Fruit fly (Drosophila melanogaster) whole organism, embryonic: Measurements from ENCODE around the gene CG43693.
A peak's percentile ranks its signal among the peaks of the same experiment; 100 is the strongest.

Experiments
- ATbp ChIP-seq: fragments of 200-800 bp; sonication (Bioruptor generic); optimal IDR thresholded peaks from 2 replicates; lab custom pipeline; 2017; ENCODE audit warnings: missing biosample characterization, mild to moderate bottlenecking, missing genetic modification characterization, missing genetic modification reagents
- Ada2b ChIP-seq: fragments of 200-800 bp; sonication (Bioruptor generic); IDR thresholded peaks from 2 replicates; pipeline ENCODE4 v1.3.6; 2022; ENCODE audit warnings: missing biosample characterization, missing genetic modification characterization
- Aef1 ChIP-seq: fragments of 200-800 bp; sonication (Bioruptor generic); IDR thresholded peaks from 3 replicates; pipeline ENCODE4 v1.3.6; 2022; ENCODE audit warnings: missing biosample characterization, missing genetic modification characterization
- CG10209 ChIP-seq: fragments of 200-800 bp; sonication (Bioruptor generic); optimal IDR thresholded peaks from 3 replicates; lab custom pipeline; 2017; ENCODE audit warnings: missing biosample characterization, mild to moderate bottlenecking, missing genetic modification characterization, missing genetic modification reagents
- CG10462 ChIP-seq: fragments of 200-800 bp; sonication (Bioruptor generic); optimal IDR thresholded peaks from 2 replicates; lab custom pipeline; 2016; ENCODE audit warnings: missing biosample characterization, missing genetic modification characterization
- CG10979 ChIP-seq: fragments of 200-800 bp; sonication (Bioruptor generic); optimal IDR thresholded peaks from 2 replicates; lab custom pipeline; 2018; ENCODE audit warnings: missing biosample characterization, mild to moderate bottlenecking, missing genetic modification characterization, moderate library complexity
- CG11093 ChIP-seq: fragments of 200-800 bp; sonication (Bioruptor generic); IDR thresholded peaks from 3 replicates; pipeline ENCODE4 v1.3.6; 2022; ENCODE audit warnings: missing biosample characterization, missing genetic modification characterization
- CG12155 ChIP-seq: fragments of 200-800 bp; sonication (Bioruptor generic); optimal IDR thresholded peaks from 3 replicates; lab custom pipeline; 2016; ENCODE audit warnings: missing biosample characterization, missing genetic modification characterization
- CG12391 ChIP-seq: fragments of 200-800 bp; sonication (Bioruptor generic); optimal IDR thresholded peaks from 3 replicates; lab custom pipeline; 2018; ENCODE audit warnings: missing biosample characterization, mild to moderate bottlenecking, missing genetic modification characterization, moderate library complexity
- CG14014 ChIP-seq: fragments of 200-800 bp; sonication (Bioruptor generic); IDR thresholded peaks from 2 replicates; pipeline ENCODE4 v1.3.6; 2022; ENCODE audit warnings: missing biosample characterization, missing genetic modification characterization
- CG15073 ChIP-seq: fragments of 200-800 bp; sonication (Bioruptor generic); optimal IDR thresholded peaks from 2 replicates; lab custom pipeline; 2016; ENCODE audit warnings: missing biosample characterization, missing genetic modification characterization
- CG17359 ChIP-seq: fragments of 200-800 bp; sonication (Bioruptor generic); optimal IDR thresholded peaks from 3 replicates; lab custom pipeline; 2018; ENCODE audit warnings: missing biosample characterization, mild to moderate bottlenecking, missing genetic modification characterization, moderate library complexity
- CG17912 ChIP-seq: fragments of 200-800 bp; sonication (Bioruptor generic); optimal IDR thresholded peaks from 2 replicates; lab custom pipeline; 2018; ENCODE audit warnings: missing biosample characterization, mild to moderate bottlenecking, missing genetic modification characterization
- CG18764 ChIP-seq: fragments of 200-800 bp; sonication (Bioruptor generic); optimal IDR thresholded peaks from 3 replicates; lab custom pipeline; 2016; ENCODE audit warnings: missing biosample characterization, missing genetic modification characterization
- CG30020 ChIP-seq: fragments of 200-800 bp; optimal IDR thresholded peaks from 2 replicates; lab custom pipeline; 2019; ENCODE audit warnings: missing biosample characterization, mild to moderate bottlenecking, missing genetic modification characterization, moderate library complexity
- CG32772 ChIP-seq: fragments of 200-800 bp; sonication (Bioruptor generic); IDR thresholded peaks from 2 replicates; pipeline ENCODE4 v1.3.6; 2022; ENCODE audit warnings: missing biosample characterization, missing genetic modification characterization
- CG34422 ChIP-seq: fragments of 200-800 bp; sonication (Bioruptor generic); IDR thresholded peaks from 3 replicates; pipeline ENCODE4 v1.3.6; 2022; ENCODE audit warnings: missing biosample characterization, missing genetic modification characterization
- CG42726 ChIP-seq: fragments of 200-800 bp; sonication (Bioruptor generic); IDR thresholded peaks from 2 replicates; pipeline ENCODE4 v1.3.6; 2022; ENCODE audit warnings: missing biosample characterization, missing genetic modification characterization; ENCODE audit not compliant: partially characterized antibody
- CG4424 ChIP-seq: fragments of 200-800 bp; sonication (Bioruptor generic); optimal IDR thresholded peaks from 3 replicates; lab custom pipeline; 2016; ENCODE audit warnings: missing biosample characterization, missing genetic modification characterization
- CG5245 ChIP-seq: fragments of 200-800 bp; sonication (Bioruptor generic); optimal IDR thresholded peaks from 3 replicates; lab custom pipeline; 2016; ENCODE audit warnings: missing biosample characterization, missing genetic modification characterization
- CG6272 ChIP-seq: fragments of 200-800 bp; sonication (Bioruptor generic); IDR thresholded peaks from 2 replicates; pipeline ENCODE4 v1.3.6; 2022; ENCODE audit warnings: missing biosample characterization, missing genetic modification characterization
- CG6791 ChIP-seq: fragments of 200-800 bp; sonication (Bioruptor generic); IDR thresholded peaks from 3 replicates; pipeline ENCODE4 v1.3.6; 2022; ENCODE audit warnings: missing biosample characterization, missing genetic modification characterization; ENCODE audit not compliant: partially characterized antibody
- CG8290 ChIP-seq, 3 experiments: fragments of 200-800 bp; sonication (Bioruptor generic); optimal IDR thresholded peaks; 2 replicates each; lab custom pipeline; 2016 to 2019; ENCODE audit warnings: missing biosample characterization in 3 of 3, missing genetic modification characterization in 3 of 3, mild to moderate bottlenecking in 2 of 3, moderate library complexity in 1 of 3
- D19A ChIP-seq: fragments of 200-800 bp; optimal IDR thresholded peaks from 3 replicates; lab custom pipeline; 2019; ENCODE audit warnings: missing biosample characterization, mild to moderate bottlenecking, missing genetic modification characterization, moderate library complexity
- Dfd ChIP-seq, 2 experiments: fragments of >200 bp; optimal IDR thresholded peaks; 2 replicates each; lab custom pipeline; 2017; ENCODE audit warnings: missing biosample characterization in 2 of 2, missing genetic modification characterization in 2 of 2
- Fer2 ChIP-seq: fragments of 200-800 bp; sonication (Bioruptor generic); optimal IDR thresholded peaks from 2 replicates; lab custom pipeline; 2018; ENCODE audit warnings: missing biosample characterization, mild to moderate bottlenecking, missing genetic modification characterization, moderate library complexity
- Gug ChIP-seq: fragments of 200-800 bp; sonication (Bioruptor generic); IDR thresholded peaks from 4 replicates; pipeline ENCODE4 v1.3.6; 2022; ENCODE audit warnings: missing biosample characterization, missing genetic modification characterization
- Hand ChIP-seq: fragments of 200-800 bp; sonication (Bioruptor generic); optimal IDR thresholded peaks from 2 replicates; lab custom pipeline; 2017; ENCODE audit warnings: mild to moderate bottlenecking, missing biosample characterization, missing genetic modification reagents, missing genetic modification characterization
- MESR4 ChIP-seq: fragments of 200-800 bp; sonication (Bioruptor generic); optimal IDR thresholded peaks from 2 replicates; lab custom pipeline; 2018; ENCODE audit warnings: missing biosample characterization, mild to moderate bottlenecking, missing genetic modification characterization, moderate library complexity
- NFAT ChIP-seq: fragments of 200-800 bp; sonication (Bioruptor generic); IDR thresholded peaks from 2 replicates; pipeline ENCODE4 v1.3.6; 2022; ENCODE audit warnings: missing biosample characterization, missing genetic modification characterization
- Pdp1 ChIP-seq, 2 experiments: fragments of 200-800 bp; sonication (Bioruptor generic); optimal IDR thresholded peaks; 3 replicates each; lab custom pipeline; 2016; ENCODE audit warnings: missing biosample characterization in 2 of 2, missing genetic modification characterization in 2 of 2, mild to moderate bottlenecking in 1 of 2, moderate library complexity in 1 of 2
- Ptx1 ChIP-seq: fragments of 200-800 bp; sonication (Bioruptor generic); IDR thresholded peaks from 2 replicates; pipeline ENCODE4 v1.3.6; 2022; ENCODE audit warnings: missing biosample characterization, missing genetic modification characterization
- Rx ChIP-seq: fragments of 200-800 bp; sonication (Bioruptor generic); IDR thresholded peaks from 2 replicates; pipeline ENCODE4 v1.3.6; 2022; ENCODE audit warnings: missing biosample characterization, missing genetic modification characterization
- Trl ChIP-seq, 3 experiments: fragments of >200 bp in 2 of 3; fragments of 200-800 bp in 1 of 3; sonication (Bioruptor generic) in 1 of 3; optimal IDR thresholded peaks; 2 replicates in 1 of 3; 3 replicates in 2 of 3; lab custom pipeline; 2016 to 2017; ENCODE audit warnings: missing biosample characterization in 1 of 3, missing genetic modification characterization in 1 of 3
- Xrp1 ChIP-seq: fragments of 200-800 bp; sonication (Bioruptor generic); IDR thresholded peaks from 2 replicates; pipeline ENCODE4 v1.3.6; 2022; ENCODE audit warnings: missing biosample characterization, missing genetic modification characterization
- chinmo ChIP-seq: fragments of 200-800 bp; sonication (Bioruptor generic); IDR thresholded peaks from 4 replicates; pipeline ENCODE4 v1.3.6; 2022; ENCODE audit warnings: missing biosample characterization, missing genetic modification characterization; ENCODE audit not compliant: partially characterized antibody
- dati ChIP-seq: fragments of 200-800 bp; sonication (Bioruptor generic); IDR thresholded peaks from 2 replicates; pipeline ENCODE4 v1.3.6; 2022; ENCODE audit warnings: missing biosample characterization, missing genetic modification characterization
- dmrt11E ChIP-seq: fragments of 200-800 bp; sonication (Bioruptor generic); optimal IDR thresholded peaks from 3 replicates; lab custom pipeline; 2018; ENCODE audit warnings: missing biosample characterization, mild to moderate bottlenecking, missing genetic modification characterization, moderate library complexity
- eve ChIP-seq, 2 experiments: fragments of >200 bp; optimal IDR thresholded peaks; 2 replicates each; lab custom pipeline; 2017; ENCODE audit warnings: missing biosample characterization in 2 of 2, missing genetic modification characterization in 2 of 2
- fd102C ChIP-seq: fragments of 200-800 bp; sonication (Bioruptor generic); optimal IDR thresholded peaks from 2 replicates; lab custom pipeline; 2018; ENCODE audit warnings: missing biosample characterization, mild to moderate bottlenecking, missing genetic modification characterization, moderate library complexity
- ind ChIP-seq: fragments of 200-800 bp; sonication (Bioruptor generic); optimal IDR thresholded peaks from 3 replicates; lab custom pipeline; 2016; ENCODE audit warnings: missing biosample characterization, missing genetic modification characterization
- jing ChIP-seq: fragments of 200-800 bp; sonication (Bioruptor generic); optimal IDR thresholded peaks from 2 replicates; lab custom pipeline; 2018; ENCODE audit warnings: missing biosample characterization, mild to moderate bottlenecking, missing genetic modification characterization
- ken ChIP-seq: fragments of 200-800 bp; sonication (Bioruptor generic); IDR thresholded peaks from 3 replicates; pipeline ENCODE4 v1.3.6; 2022; ENCODE audit warnings: missing biosample characterization, missing genetic modification characterization
- pb ChIP-seq: fragments of 200-800 bp; sonication (Bioruptor generic); optimal IDR thresholded peaks from 3 replicates; lab custom pipeline; 2016; ENCODE audit warnings: missing biosample characterization, missing genetic modification characterization
- phol ChIP-seq: fragments of 200-800 bp; sonication (Bioruptor generic); optimal IDR thresholded peaks from 3 replicates; lab custom pipeline; 2018; ENCODE audit warnings: missing biosample characterization, mild to moderate bottlenecking, missing genetic modification characterization, moderate library complexity
- sens ChIP-seq: fragments of 200-800 bp; sonication (Bioruptor generic); peaks from one replicate; lab custom pipeline; 2016; ENCODE audit warnings: missing biosample characterization, missing genetic modification characterization
- slp2 ChIP-seq: fragments of 200-800 bp; sonication (Bioruptor generic); optimal IDR thresholded peaks from 2 replicates; lab custom pipeline; 2016; ENCODE audit warnings: missing biosample characterization, missing genetic modification characterization
- tio ChIP-seq: fragments of 200-800 bp; sonication (Bioruptor generic); optimal IDR thresholded peaks from 2 replicates; lab custom pipeline; 2017; ENCODE audit warnings: missing biosample characterization, missing genetic modification characterization, inconsistent platforms
- zen ChIP-seq: fragments of 200-800 bp; sonication (Bioruptor generic); optimal IDR thresholded peaks from 3 replicates; lab custom pipeline; 2018; ENCODE audit warnings: missing biosample characterization, mild to moderate bottlenecking, missing genetic modification characterization, moderate library complexity

Gene CG43693

DNA sequence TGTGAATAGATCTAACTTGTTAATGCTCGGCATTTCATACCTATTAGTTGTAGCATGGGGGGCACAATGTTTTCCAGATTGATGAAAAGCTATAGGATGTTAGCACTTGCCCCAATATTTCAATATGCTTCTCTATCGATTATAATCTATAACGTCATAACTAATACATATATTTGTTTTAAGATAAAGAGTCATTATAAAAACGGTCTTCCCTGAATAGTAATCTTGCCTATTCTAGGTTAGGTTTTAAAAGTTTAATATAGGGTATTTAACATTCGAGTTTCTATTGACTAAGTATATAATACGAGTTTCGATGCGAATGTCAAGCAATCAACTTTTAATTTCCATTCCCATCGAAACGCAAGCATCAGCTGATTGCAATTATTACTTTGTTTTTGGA, 10.0 kb upstream of the CG43693 start, which contains the start of the genes CG6321 and Blos2 (continued):
- TF ChIP-seq CG12155 (GFP tag; lab: Kevin White, UChicago): peak; percentile 64
- TF ChIP-seq fd102C: no peak
- TF ChIP-seq zen: peak; percentile 82
- peak; percentile 60; the same call in 1 of the 2 replicates for TF ChIP-seq Ada2b (GFP tag; lab: Robert Waterston, UW)
- TF ChIP-seq sens: peak; percentile 93
- peak; percentile 45; the same call in 1 of the 2 replicates for TF ChIP-seq NFAT (GFP tag; lab: Robert Waterston, UW)
- TF ChIP-seq Rx: peak; percentile 17; the same call in 1 of the 2 replicates
- peak; percentile 70 for TF ChIP-seq CG10209
- TF ChIP-seq CG6272 (GFP tag; lab: Robert Waterston, UW): no peak
- TF ChIP-seq CG34422: 0 out of 3 replicates have a peak, but pooled peaks have one; percentile 38
- TF ChIP-seq CG10979 (tag; lab: Kevin White, UChicago): peak; percentile 81
- TF ChIP-seq CG30020 (tag; lab: Kevin White, UChicago): peak; percentile 43
- TF ChIP-seq CG8290 (GFP tag; optimal IDR thresholded peaks at IDR 0.05; lab: Kevin White, UChicago): peak; percentile 31
- TF ChIP-seq CG8290 (tag; optimal IDR thresholded peaks at IDR 0.05; lab: Kevin White, UChicago): peak in 1 of 2 experiments; percentile 61
- TF ChIP-seq MESR4 (GFP tag; lab: Kevin White, UChicago): no peak
- peak; percentile 75 for TF ChIP-seq Ptx1
- TF ChIP-seq CG17912 (GFP tag; lab: Kevin White, UChicago): no peak
- TF ChIP-seq Gug: 0 out of 4 replicates have a peak, but pooled peaks have one; percentile 37
- peak; percentile 81 for TF ChIP-seq phol (tag; lab: Kevin White, UChicago)
- no peak for TF ChIP-seq CG15073
- TF ChIP-seq Hand (GFP tag; lab: Kevin White, UChicago): peak; percentile 62
- peak; percentile 93 for TF ChIP-seq D19A (tag; lab: Kevin White, UChicago)
- peak; percentile 91 for TF ChIP-seq Xrp1 (GFP tag; lab: Robert Waterston, UW)
- TF ChIP-seq Fer2 (tag; lab: Kevin White, UChicago): peak; percentile 50
- TF ChIP-seq tio (GFP tag; lab: Kevin White, UChicago): peak; percentile 37
- peak; percentile 84 for TF ChIP-seq CG17359 (tag; lab: Kevin White, UChicago)
- peak; percentile 75 for TF ChIP-seq dmrt11E
- TF ChIP-seq Pdp1 (GFP tag; optimal IDR thresholded peaks at IDR 0.05; lab: Kevin White, UChicago): peak; percentile 30 to 65
- TF ChIP-seq CG32772 (GFP tag; lab: Robert Waterston, UW): 0 out of 2 replicates have a peak, but pooled peaks have one; percentile 5
- TF ChIP-seq CG5245 (GFP tag; lab: Kevin White, UChicago): peak; percentile 39
- no peak for TF ChIP-seq CG42726 (GFP tag; lab: Robert Waterston, UW)
- no peak for TF ChIP-seq pb (GFP tag; lab: Kevin White, UChicago)
- TF ChIP-seq slp2 (GFP tag; lab: Kevin White, UChicago): peak; percentile 30
- peak; percentile 51 for TF ChIP-seq CG14014 (GFP tag; lab: Robert Waterston, UW)
- peak; percentile 30; the same call in 1 of the 3 replicates for TF ChIP-seq Aef1 (GFP tag; lab: Robert Waterston, UW)
- TF ChIP-seq ken (GFP tag; lab: Robert Waterston, UW): peak; percentile 35; the same call in 1 of the 3 replicates
- TF ChIP-seq CG4424 (GFP tag; lab: Kevin White, UChicago): peak; percentile 73
- TF ChIP-seq CG12391: peak; percentile 88
- no peak for TF ChIP-seq CG6791 (GFP tag; lab: Robert Waterston, UW)
- peak; percentile 4 for TF ChIP-seq CG18764 (GFP tag; lab: Kevin White, UChicago)
- peak; percentile 64 for TF ChIP-seq ATbp (GFP tag; lab: Kevin White, UChicago)
- TF ChIP-seq Trl (optimal IDR thresholded peaks at IDR 0.05; lab: Kevin White, UChicago): no peak
- TF ChIP-seq Trl (GFP tag; optimal IDR thresholded peaks at IDR 0.05; lab: Kevin White, UChicago): peak; percentile 45
- TF ChIP-seq ind (GFP tag; lab: Kevin White, UChicago): peak; percentile 75
- peak; percentile 16; the same call in 1 of the 3 replicates for TF ChIP-seq CG11093 (GFP tag; lab: Robert Waterston, UW)
- TF ChIP-seq jing (GFP tag; lab: Kevin White, UChicago): peak; percentile 12
- TF ChIP-seq CG10462: no peak
- peak in 1 of 2 experiments; percentile 83 for TF ChIP-seq eve (GFP tag; optimal IDR thresholded peaks at IDR 0.05; lab: Kevin White, UChicago)
- no peak for TF ChIP-seq chinmo
- no peak for TF ChIP-seq Dfd (GFP tag; optimal IDR thresholded peaks at IDR 0.05; lab: Kevin White, UChicago)
- TF ChIP-seq dati (GFP tag; lab: Robert Waterston, UW): no peak
